Fruit fly (Drosophila melanogaster) Kc167 (cell line): ENCODE data around the gene CG11122.

Experiments
- Myc ChIP-seq: fragments of >200 bp; optimal IDR thresholded peaks from 2 replicates; lab custom pipeline; 2017; ENCODE audit warnings: missing external identifiers
- h ChIP-seq: fragments of >200 bp; optimal IDR thresholded peaks from 3 replicates; lab custom pipeline; 2018; ENCODE audit warnings: missing external identifiers

DNA sequence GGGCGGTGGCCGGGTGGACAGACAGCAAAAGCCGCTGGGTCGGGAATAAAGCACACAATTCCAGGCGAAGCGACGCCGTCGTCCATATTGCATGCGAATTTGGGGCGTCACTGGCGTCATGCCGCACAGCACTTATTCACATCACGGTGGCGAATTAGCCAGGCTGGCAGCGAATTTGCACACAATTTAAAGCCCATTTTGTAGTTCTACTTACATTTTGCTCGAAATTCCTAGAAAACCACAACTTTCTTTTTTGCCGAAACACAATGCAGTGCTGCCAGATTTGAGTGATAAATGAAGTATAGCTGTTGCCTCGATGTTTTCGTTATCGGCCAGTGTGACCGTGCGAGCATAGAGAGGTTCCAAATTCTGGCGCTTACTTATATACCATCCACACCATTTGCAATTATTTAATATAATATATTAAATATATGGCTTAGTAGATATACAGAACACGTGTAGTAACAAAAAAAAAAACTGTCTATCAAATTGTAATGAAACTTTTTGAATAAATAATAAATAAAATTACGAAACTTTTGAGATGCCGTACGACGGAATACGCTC lies 23.8 kb upstream of the CG11122 start, which contains the start of gene Ran:
- no peak for TF ChIP-seq Myc (lab: Kevin White, UChicago)
- TF ChIP-seq h (lab: Kevin White, UChicago), result no peak
